Worm (Caenorhabditis elegans) whole organism, late embryonic: ENCODE measurements around the gene W04D2.4.
A peak's percentile ranks its signal among the peaks of the same experiment; 100 is the strongest.

Experiments used
- C08G9.2 ChIP-seq: sonication (generic microtip); optimal IDR thresholded peaks from 2 replicates; lab custom pipeline; 2016; ENCODE audit warnings: mild to moderate bottlenecking, missing genetic modification characterization, moderate library complexity, missing compliant biosample characterization
- C38D4.7 ChIP-seq: fragments of 200-800 bp; sonication (Bioruptor generic); optimal IDR thresholded peaks from 2 replicates; lab custom pipeline; 2018; ENCODE audit warnings: mild to moderate bottlenecking, missing genetic modification characterization, moderate library complexity, missing compliant biosample characterization
- F13H6.1 ChIP-seq: sonication (generic microtip); optimal IDR thresholded peaks from 2 replicates; lab custom pipeline; 2016; ENCODE audit warnings: missing genetic modification characterization, missing compliant biosample characterization
- K09A11.1 ChIP-seq: sonication (generic microtip); optimal IDR thresholded peaks from 2 replicates; lab custom pipeline; 2017; ENCODE audit warnings: antibody characterized with exemption, mild to moderate bottlenecking, missing genetic modification characterization, missing compliant biosample characterization; ENCODE audit not compliant: insufficient read depth
- Y22D7AL.16 ChIP-seq: sonication (generic microtip); optimal IDR thresholded peaks from 2 replicates; lab custom pipeline; 2016; ENCODE audit warnings: missing genetic modification characterization, missing compliant biosample characterization
- ahr-1 ChIP-seq: sonication (generic microtip); optimal IDR thresholded peaks from 2 replicates; lab custom pipeline; 2016; ENCODE audit warnings: missing genetic modification characterization, missing compliant biosample characterization
- ceh-18 ChIP-seq: sonication (generic microtip); optimal IDR thresholded peaks from 2 replicates; lab custom pipeline; 2016; ENCODE audit warnings: missing genetic modification characterization, missing compliant biosample characterization
- ceh-19 ChIP-seq: fragments of 200-800 bp; sonication (Bioruptor generic); optimal IDR thresholded peaks from 2 replicates; lab custom pipeline; 2018; ENCODE audit warnings: mild to moderate bottlenecking, missing genetic modification characterization, missing compliant biosample characterization
- ceh-2 ChIP-seq: sonication (generic microtip); optimal IDR thresholded peaks from 2 replicates; lab custom pipeline; 2016; ENCODE audit warnings: missing genotype, missing genetic modification characterization, missing compliant biosample characterization
- ceh-22 ChIP-seq: sonication (generic microtip); optimal IDR thresholded peaks from 2 replicates; lab custom pipeline; 2017; ENCODE audit warnings: missing biosample characterization, missing genetic modification characterization
- ceh-30 ChIP-seq: fragments of 150-350 bp; optimal IDR thresholded peaks from 2 replicates; lab custom pipeline; 2014; ENCODE audit warnings: missing biosample characterization, missing genetic modification characterization
- ceh-45 ChIP-seq: fragments of 200-800 bp; sonication (Bioruptor generic); IDR thresholded peaks from 2 replicates; pipeline ENCODE4 v1.3.6; 2022; ENCODE audit warnings: missing genetic modification reagents, missing genetic modification characterization, missing compliant biosample characterization
- ceh-6 ChIP-seq: fragments of 200-800 bp; sonication (Bioruptor generic); optimal IDR thresholded peaks from 2 replicates; lab custom pipeline; 2018; ENCODE audit warnings: mild to moderate bottlenecking, missing genetic modification characterization, missing compliant biosample characterization
- ceh-9 ChIP-seq: sonication (generic microtip); optimal IDR thresholded peaks from 2 replicates; lab custom pipeline; 2016; ENCODE audit warnings: mild to moderate bottlenecking, missing genetic modification characterization, inconsistent platforms, missing compliant biosample characterization
- che-1 ChIP-seq: sonication (generic microtip); optimal IDR thresholded peaks from 2 replicates; lab custom pipeline; 2016; ENCODE audit warnings: mild to moderate bottlenecking, missing genetic modification characterization, missing compliant biosample characterization
- dmd-4 ChIP-seq: sonication (generic microtip); optimal IDR thresholded peaks from 2 replicates; lab custom pipeline; 2016; ENCODE audit warnings: borderline replicate concordance, missing genetic modification characterization, missing compliant biosample characterization
- dve-1 ChIP-seq: sonication (generic microtip); optimal IDR thresholded peaks from 2 replicates; lab custom pipeline; 2017; ENCODE audit warnings: antibody characterized with exemption, mild to moderate bottlenecking, missing genetic modification characterization, missing compliant biosample characterization
- elt-2 ChIP-seq: sonication (generic microtip); optimal IDR thresholded peaks from 2 replicates; lab custom pipeline; 2016; ENCODE audit warnings: missing genetic modification reagents, missing genetic modification characterization, missing compliant biosample characterization
- ets-4 ChIP-seq: sonication (generic microtip); optimal IDR thresholded peaks from 2 replicates; lab custom pipeline; 2016; ENCODE audit warnings: missing genetic modification characterization, missing compliant biosample characterization
- eyg-1 ChIP-seq: sonication (generic microtip); optimal IDR thresholded peaks from 2 replicates; lab custom pipeline; 2016; ENCODE audit warnings: missing genotype, missing genetic modification characterization, missing compliant biosample characterization
- fax-1 ChIP-seq: sonication (generic microtip); optimal IDR thresholded peaks from 2 replicates; lab custom pipeline; 2016; ENCODE audit warnings: missing genotype, missing genetic modification characterization, missing compliant biosample characterization
- fkh-10 ChIP-seq: fragments of 150-350 bp; optimal IDR thresholded peaks from 2 replicates; lab custom pipeline; 2014; ENCODE audit warnings: missing biosample characterization, missing genetic modification reagents, missing genetic modification characterization
- fkh-6 ChIP-seq: sonication (generic microtip); optimal IDR thresholded peaks from 2 replicates; lab custom pipeline; 2016; ENCODE audit warnings: missing genetic modification characterization, missing compliant biosample characterization
- gmeb-2 ChIP-seq: sonication (generic microtip); optimal IDR thresholded peaks from 2 replicates; lab custom pipeline; 2016; ENCODE audit warnings: missing genetic modification characterization, inconsistent platforms, missing compliant biosample characterization
- hlh-30 ChIP-seq: sonication (generic microtip); optimal IDR thresholded peaks from 2 replicates; lab custom pipeline; 2017; ENCODE audit warnings: antibody characterized with exemption, missing genetic modification characterization, missing compliant biosample characterization; ENCODE audit not compliant: insufficient read depth
- hlh-6 ChIP-seq: sonication (generic microtip); optimal IDR thresholded peaks from 2 replicates; lab custom pipeline; 2016; ENCODE audit warnings: missing genotype, missing genetic modification characterization, missing compliant biosample characterization
- lim-6 ChIP-seq: sonication (generic microtip); optimal IDR thresholded peaks from 2 replicates; lab custom pipeline; 2016; ENCODE audit warnings: missing genetic modification characterization, missing compliant biosample characterization
- lin-11 ChIP-seq: fragments of 200-800 bp; sonication (Bioruptor generic); optimal IDR thresholded peaks from 2 replicates; lab custom pipeline; 2018; ENCODE audit warnings: mild to moderate bottlenecking, missing genetic modification characterization, missing compliant biosample characterization
- mec-3 ChIP-seq: sonication (generic microtip); optimal IDR thresholded peaks from 2 replicates; lab custom pipeline; 2016; ENCODE audit warnings: borderline replicate concordance, missing genetic modification characterization, missing compliant biosample characterization
- nfya-1 ChIP-seq: sonication (generic microtip); optimal IDR thresholded peaks from 2 replicates; lab custom pipeline; 2017; ENCODE audit warnings: missing genetic modification characterization, mild to moderate bottlenecking, missing compliant biosample characterization, antibody characterized with exemption, moderate library complexity
- nhr-11 ChIP-seq: fragments of 150-350 bp; optimal IDR thresholded peaks from 2 replicates; lab custom pipeline; 2014; ENCODE audit warnings: missing biosample characterization, missing genetic modification characterization
- nhr-232 ChIP-seq: sonication (generic microtip); optimal IDR thresholded peaks from 2 replicates; lab custom pipeline; 2016; ENCODE audit warnings: missing genetic modification characterization, missing compliant biosample characterization
- npax-4 ChIP-seq: sonication (generic microtip); optimal IDR thresholded peaks from 2 replicates; lab custom pipeline; 2016; ENCODE audit warnings: missing genetic modification characterization, missing compliant biosample characterization
- pat-9 ChIP-seq: fragments of 200-800 bp; sonication (Bioruptor generic); optimal IDR thresholded peaks from 2 replicates; lab custom pipeline; 2018; ENCODE audit warnings: mild to moderate bottlenecking, missing genetic modification characterization, moderate library complexity, missing compliant biosample characterization
- pax-1 ChIP-seq: fragments of 150-350 bp; optimal IDR thresholded peaks from 2 replicates; lab custom pipeline; 2014; ENCODE audit warnings: missing biosample characterization, missing genetic modification characterization
- pha-2 ChIP-seq: sonication (generic microtip); optimal IDR thresholded peaks from 2 replicates; lab custom pipeline; 2017; ENCODE audit warnings: mild to moderate bottlenecking, missing genetic modification characterization, missing compliant biosample characterization
- pqm-1 ChIP-seq: sonication (generic microtip); optimal IDR thresholded peaks from 2 replicates; lab custom pipeline; 2016; ENCODE audit warnings: missing genetic modification characterization, missing compliant biosample characterization
- pros-1 ChIP-seq: fragments of 150-350 bp; optimal IDR thresholded peaks from 2 replicates; lab custom pipeline; 2014; ENCODE audit warnings: missing biosample characterization, missing genetic modification reagents, missing genetic modification characterization
- ref-2 ChIP-seq: sonication (generic microtip); optimal IDR thresholded peaks from 2 replicates; lab custom pipeline; 2016; ENCODE audit warnings: missing genetic modification characterization, missing compliant biosample characterization
- rnt-1 ChIP-seq: sonication (generic microtip); optimal IDR thresholded peaks from 2 replicates; lab custom pipeline; 2016; ENCODE audit warnings: missing genetic modification characterization, missing compliant biosample characterization
- sdc-2 ChIP-seq: sonication (generic microtip); optimal IDR thresholded peaks from 2 replicates; lab custom pipeline; 2016; ENCODE audit warnings: missing genotype, missing genetic modification characterization, missing compliant biosample characterization
- sox-2 ChIP-seq: fragments of 200-800 bp; sonication (Bioruptor generic); IDR thresholded peaks from 2 replicates; pipeline ENCODE4 v1.3.6; 2022; ENCODE audit warnings: missing genetic modification reagents, missing genetic modification characterization, missing compliant biosample characterization
- sox-4 ChIP-seq: sonication (generic microtip); optimal IDR thresholded peaks from 2 replicates; lab custom pipeline; 2017; ENCODE audit warnings: mild to moderate bottlenecking, missing genetic modification characterization, inconsistent platforms, missing compliant biosample characterization
- ttx-3 ChIP-seq: sonication (generic microtip); optimal IDR thresholded peaks from 2 replicates; lab custom pipeline; 2016; ENCODE audit warnings: missing genetic modification reagents, missing genetic modification characterization, missing compliant biosample characterization
- unc-3 ChIP-seq, 2 experiments: fragments of 200-800 bp in 1 of 2; sonication (Bioruptor generic) in 1 of 2; sonication (generic microtip) in 1 of 2; conservative IDR thresholded peaks in 1 of 2; optimal IDR thresholded peaks in 1 of 2; 2 replicates each; pipeline versions ENCODE4 v1.3.6 to Lab custom; 2016 to 2022; ENCODE audit warnings: missing compliant biosample characterization in 2 of 2, missing genetic modification characterization in 2 of 2, missing genetic modification reagents in 1 of 2
- unc-86 ChIP-seq: sonication (generic microtip); optimal IDR thresholded peaks from 2 replicates; lab custom pipeline; 2016; ENCODE audit warnings: missing genetic modification characterization, missing compliant biosample characterization
- ztf-16 ChIP-seq: sonication (generic microtip); optimal IDR thresholded peaks from 2 replicates; lab custom pipeline; 2017; ENCODE audit warnings: missing genetic modification characterization, missing compliant biosample characterization

W04D2.4 gene

DNA sequence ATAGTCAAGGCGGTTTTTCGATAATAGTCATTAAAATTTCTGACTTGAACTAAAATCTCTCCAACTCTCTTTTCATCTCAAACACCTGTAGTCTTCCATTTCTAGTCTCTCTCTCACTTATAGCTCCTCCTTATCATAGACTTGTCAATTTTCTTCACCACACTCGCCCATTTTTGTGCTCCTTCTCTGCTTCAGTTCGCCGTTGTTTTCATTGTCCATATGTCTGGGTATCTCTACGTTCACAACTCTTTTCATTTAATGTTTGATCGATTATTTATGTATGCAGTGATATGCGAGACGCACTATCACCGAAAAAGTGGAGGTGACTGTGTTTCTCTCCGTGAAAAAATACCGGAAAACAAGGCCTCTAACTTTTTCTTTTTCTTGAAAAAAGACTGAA is 29.8 kb downstream of the W04D2.4 start:
- peak; percentile 32 for TF ChIP-seq elt-2
- no peak for TF ChIP-seq ref-2
- TF ChIP-seq, all 69 proteins: peak for 1

ce11 chrV:12466653-12467052 is 30.9 kb downstream of the W04D2.4 start:
- no peak for TF ChIP-seq F13H6.1 (tag; lab: Kevin White, UChicago)
- TF ChIP-seq unc-3 (GFP tag; conservative IDR thresholded peaks at IDR 0.05; lab: Robert Waterston, UW) = no peak
- no peak for TF ChIP-seq unc-3 (tag; optimal IDR thresholded peaks at IDR 0.05; lab: Kevin White, UChicago)
- no peak for TF ChIP-seq eyg-1 (tag; lab: Kevin White, UChicago)
- TF ChIP-seq ref-2 = no peak
- no peak for TF ChIP-seq ceh-18 (tag; lab: Kevin White, UChicago)
- no peak for TF ChIP-seq unc-86 (tag; lab: Kevin White, UChicago)
- TF ChIP-seq pha-2 = no peak
- no peak for TF ChIP-seq hlh-6 (tag; lab: Kevin White, UChicago)
- no peak for TF ChIP-seq pqm-1
- no peak for TF ChIP-seq lim-6 (tag; lab: Kevin White, UChicago)
- TF ChIP-seq Y22D7AL.16 = no peak
- TF ChIP-seq sox-4 (tag; lab: Kevin White, UChicago) = no peak
- TF ChIP-seq sox-2 = no peak
- no peak for TF ChIP-seq ceh-6 (GFP tag; lab: Kevin White, UChicago)

DNA sequence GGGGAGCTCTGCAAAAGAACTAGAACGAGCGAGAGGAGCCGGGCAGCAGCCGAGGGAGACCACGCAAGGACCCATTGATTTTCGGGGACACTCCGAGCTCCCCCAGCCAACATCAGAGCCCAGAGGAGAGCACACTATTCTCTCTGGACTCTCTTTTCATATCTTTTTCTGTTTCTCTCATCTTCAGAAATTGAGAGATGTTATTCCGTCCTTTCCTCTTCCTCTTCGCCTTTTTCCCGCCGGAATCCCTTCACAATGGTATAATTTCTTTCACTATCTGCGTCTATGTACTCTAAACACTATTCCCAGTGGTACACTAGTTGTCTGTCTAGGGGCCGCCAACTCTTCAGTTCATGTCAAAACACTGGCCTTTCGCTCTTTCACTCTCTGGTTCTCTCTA is 32.2 kb downstream of the W04D2.4 start:
- TF ChIP-seq sdc-2 (tag; lab: Kevin White, UChicago) (no peak), F13H6.1 (tag; lab: Kevin White, UChicago) (peak; percentile 43), lin-11 (tag; lab: Kevin White, UChicago) (no peak), ceh-22 (no peak), ceh-18 (tag; lab: Kevin White, UChicago) (peak; percentile 91), Y22D7AL.16 (no peak), hlh-30 (tag; lab: Kevin White, UChicago) (no peak), unc-86 (tag; lab: Kevin White, UChicago) (no peak), mec-3 (tag; lab: Kevin White, UChicago) (no peak), ceh-30 (tag; lab: Kevin White, UChicago) (peak; percentile 29), ceh-2 (tag; lab: Kevin White, UChicago) (no peak), pat-9 (tag; lab: Kevin White, UChicago) (no peak), C38D4.7 (GFP tag; lab: Kevin White, UChicago) (no peak), C08G9.2 (tag; lab: Kevin White, UChicago) (no peak), ceh-6 (GFP tag; lab: Kevin White, UChicago) (no peak), rnt-1 (tag; lab: Kevin White, UChicago) (peak; percentile 65), eyg-1 (tag; lab: Kevin White, UChicago) (no peak), nfya-1 (peak; percentile 75), sox-2 (peak; percentile 38; the same call in 1 of the 2 replicates), nhr-11 (tag; lab: Kevin White, UChicago) (no peak), ceh-19 (GFP tag; lab: Kevin White, UChicago) (no peak), gmeb-2 (no peak), K09A11.1 (tag; lab: Kevin White, UChicago) (peak; percentile 13), dve-1 (tag; lab: Kevin White, UChicago) (no peak), hlh-6 (tag; lab: Kevin White, UChicago) (no peak), dmd-4 (tag; lab: Kevin White, UChicago) (no peak), pros-1 (tag; lab: Kevin White, UChicago) (no peak), lim-6 (tag; lab: Kevin White, UChicago) (no peak), che-1 (tag; lab: Kevin White, UChicago) (no peak), unc-3 (GFP tag; conservative IDR thresholded peaks at IDR 0.05; lab: Robert Waterston, UW) (no peak), unc-3 (tag; optimal IDR thresholded peaks at IDR 0.05; lab: Kevin White, UChicago) (peak; percentile 81), ceh-9 (no peak), fax-1 (tag; lab: Kevin White, UChicago) (peak; percentile 23), fkh-10 (GFP tag; lab: Kevin White, UChicago) (peak; percentile 3), ahr-1 (no peak), nhr-232 (tag; lab: Kevin White, UChicago) (no peak), ttx-3 (tag; lab: Kevin White, UChicago) (no peak), npax-4 (tag; lab: Kevin White, UChicago) (no peak), ref-2 (peak; percentile 67), ceh-45 (GFP tag; lab: Robert Waterston, UW) (no peak), ets-4 (tag; lab: Kevin White, UChicago) (no peak), pax-1 (tag; lab: Kevin White, UChicago) (no peak), ztf-16 (tag; lab: Kevin White, UChicago) (no peak), fkh-6 (no peak), sox-4 (tag; lab: Kevin White, UChicago) (no peak)
